Fruit fly (Drosophila melanogaster): ENCODE measurements around the gene D2hgdh.

DNA sequence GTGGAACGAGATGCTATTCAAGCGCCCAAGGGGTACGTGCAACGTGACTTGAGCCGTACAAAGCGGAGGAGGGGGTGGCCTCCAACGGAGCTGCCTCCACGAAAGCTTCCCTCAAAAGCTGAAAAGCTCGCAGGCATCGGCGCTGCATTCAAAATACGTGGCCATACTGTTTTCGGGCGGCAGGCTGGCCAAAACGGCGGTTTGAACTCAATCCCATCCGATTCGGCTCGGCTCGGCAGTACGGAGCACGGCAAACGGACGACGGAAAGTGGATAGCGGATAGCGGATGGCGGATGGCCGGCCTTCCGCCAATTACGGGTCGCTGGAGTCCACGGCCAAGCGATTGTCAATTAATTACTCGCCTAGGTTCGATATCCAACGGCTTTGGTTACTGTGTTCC, 47.6 kb downstream of the D2hgdh start, which contains the start of gene Mct1:
- TF ChIP-seq Hr78 (GFP tag; optimal IDR thresholded peaks at IDR 0.05) (no peak), CG15514 (GFP tag; optimal IDR thresholded peaks at IDR 0.05) (no peak), cad (GFP tag; optimal IDR thresholded peaks at IDR 0.05) (no peak), gce (GFP tag; IDR thresholded peaks at IDR 0.05) (no peak), Ets65A (GFP tag) (no peak), mld (GFP tag; IDR thresholded peaks at IDR 0.05; ENCODE audit: partially characterized antibody) (no peak), tup (GFP tag; optimal IDR thresholded peaks at IDR 0.05) (no peak), sna (GFP tag; IDR thresholded peaks at IDR 0.05; ENCODE audit: partially characterized antibody) (no peak), CG8478 (optimal IDR thresholded peaks at IDR 0.05) (no peak), Dll (GFP tag; IDR thresholded peaks at IDR 0.05; ENCODE audit: partially characterized antibody) (no peak), CG6175 (GFP tag; IDR thresholded peaks at IDR 0.05) (no peak), crc (GFP tag; optimal IDR thresholded peaks at IDR 0.05) (no peak), NK7.1 (GFP tag; optimal IDR thresholded peaks at IDR 0.05) (no peak)
